Worm (Caenorhabditis elegans) whole organism, late embryonic: ENCODE results near the gene R12C12.7.

Experiments used
- ama-1 ChIP-seq: fragments of 150-350 bp; optimal IDR thresholded peaks from 2 replicates; lab custom pipeline; 2014
- pha-4 ChIP-seq: fragments of 150-350 bp; optimal IDR thresholded peaks from 2 replicates; lab custom pipeline; 2018; ENCODE audit warnings: missing biosample characterization, missing genetic modification reagents, missing genetic modification characterization

DNA sequence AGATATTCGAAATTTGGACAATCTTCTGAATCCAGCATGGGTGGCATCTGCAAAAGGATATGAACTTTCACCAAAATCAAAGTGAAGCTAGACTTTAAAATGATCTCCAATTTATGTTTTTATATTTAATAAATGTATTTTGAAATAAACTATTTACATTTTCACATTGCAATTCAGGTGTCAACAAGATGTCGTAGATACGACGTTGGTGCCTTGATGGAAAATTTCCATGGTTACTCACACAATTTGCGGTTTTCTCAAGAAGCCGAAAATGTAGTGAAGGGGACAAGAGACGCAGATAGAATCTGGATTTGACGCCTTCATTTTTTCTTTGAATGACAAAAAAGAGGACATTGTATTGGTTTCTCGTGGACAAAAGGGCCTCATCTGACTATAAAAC, 43.7 kb upstream of the R12C12.7 start, which contains the start of gene rgs-3:
- TF ChIP-seq pha-4 (tag; lab: Kevin White, UChicago) (no peak), ama-1 (lab: Kevin White, UChicago) (no peak)
